Worm (Caenorhabditis elegans): ENCODE data around the gene dep-1.

DNA sequence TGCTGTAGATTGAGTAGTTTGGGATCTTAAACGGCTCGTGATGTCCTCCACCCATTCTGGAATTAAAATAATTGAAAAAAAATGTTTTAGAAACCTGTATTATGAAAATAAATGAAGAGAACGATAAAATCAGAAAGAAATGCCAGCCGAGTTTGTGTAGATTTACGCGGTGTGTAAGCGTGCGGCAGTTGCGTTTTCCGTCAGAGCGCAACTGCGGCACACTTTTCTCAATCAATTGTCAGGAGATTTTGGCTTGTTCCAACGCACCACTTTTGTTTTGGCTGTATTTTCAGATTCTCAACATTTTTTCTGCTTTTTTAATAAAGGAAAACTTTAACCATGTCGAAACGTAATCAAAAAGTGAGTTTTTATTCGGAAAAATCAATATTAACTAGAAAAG, 54.8 kb downstream of the dep-1 start, which contains the start of the genes ndub-3 and C18E9.2:
- TF ChIP-seq lin-15B (tag; optimal IDR thresholded peaks at IDR 0.05): no peak
- no peak for TF ChIP-seq sptf-1 (tag; optimal IDR thresholded peaks at IDR 0.05)
- TF ChIP-seq nhr-237 (tag; optimal IDR thresholded peaks at IDR 0.05): no peak
- TF ChIP-seq egl-27 (tag; optimal IDR thresholded peaks at IDR 0.05): no peak
- no peak for TF ChIP-seq vab-15 (tag; optimal IDR thresholded peaks at IDR 0.05)
- no peak for TF ChIP-seq xbp-1 (tag; optimal IDR thresholded peaks at IDR 0.05)
- TF ChIP-seq unc-86 (tag; optimal IDR thresholded peaks at IDR 0.05): no peak
- TF ChIP-seq nhr-11 (tag; optimal IDR thresholded peaks at IDR 0.05): no peak
- TF ChIP-seq ces-1 (GFP tag; optimal IDR thresholded peaks at IDR 0.05): no peak
- no peak for TF ChIP-seq ama-1 (optimal IDR thresholded peaks at IDR 0.05)
- no peak for TF ChIP-seq fkh-10 (GFP tag; optimal IDR thresholded peaks at IDR 0.05)

Measured in whole organism, L1 larva.